Fruit fly (Drosophila melanogaster) whole organism, embryonic: Measurements from ENCODE around the gene ninaG.

Experiments
- Awh ChIP-seq: fragments of 200-800 bp; sonication (Bioruptor generic); IDR thresholded peaks from 2 replicates; pipeline ENCODE4, ENCODE4 v1.3.6; 2022; ENCODE audit warnings: missing biosample characterization, missing genetic modification characterization
- B-H1 ChIP-seq: fragments of 200-800 bp; sonication (Bioruptor generic); IDR thresholded peaks from 3 replicates; pipeline ENCODE4 v1.3.6; 2022; ENCODE audit warnings: missing biosample characterization, missing genetic modification characterization
- CG10366 ChIP-seq: fragments of 200-800 bp; sonication (Bioruptor generic); IDR thresholded peaks from 2 replicates; pipeline ENCODE4 v1.3.6; 2022; ENCODE audit warnings: missing biosample characterization, missing genetic modification characterization
- CG13775 ChIP-seq: fragments of 200-800 bp; sonication (Bioruptor generic); optimal IDR thresholded peaks from 3 replicates; lab custom pipeline; 2017; ENCODE audit warnings: missing biosample characterization, mild to moderate bottlenecking, missing genetic modification characterization
- CG14050 ChIP-seq: fragments of 200-800 bp; sonication (Bioruptor generic); IDR thresholded peaks from 3 replicates; pipeline ENCODE4 v1.3.6; 2022; ENCODE audit warnings: missing biosample characterization, missing genetic modification characterization
- CG14965 ChIP-seq: fragments of 200-800 bp; sonication (Bioruptor generic); optimal IDR thresholded peaks from 2 replicates; lab custom pipeline; 2016; ENCODE audit warnings: missing biosample characterization, missing genetic modification characterization, borderline replicate concordance
- CG15011 ChIP-seq: fragments of 200-800 bp; sonication (Bioruptor generic); optimal IDR thresholded peaks from 3 replicates; lab custom pipeline; 2018; ENCODE audit warnings: missing biosample characterization, mild to moderate bottlenecking, missing genetic modification characterization
- CG17328 ChIP-seq: fragments of 200-800 bp; sonication (Bioruptor generic); IDR thresholded peaks from 2 replicates; pipeline ENCODE4 v1.3.6; 2022; ENCODE audit warnings: missing biosample characterization, missing genetic modification characterization
- CG17568 ChIP-seq: fragments of 200-800 bp; sonication (Bioruptor generic); optimal IDR thresholded peaks from 2 replicates; lab custom pipeline; 2018; ENCODE audit warnings: missing biosample characterization, mild to moderate bottlenecking, missing genetic modification characterization, moderate library complexity
- CG1792 ChIP-seq: fragments of 200-800 bp; sonication (Bioruptor generic); optimal IDR thresholded peaks from 2 replicates; lab custom pipeline; 2016; ENCODE audit warnings: missing biosample characterization, missing genetic modification characterization
- CG18011 ChIP-seq: fragments of 200-800 bp; sonication (Bioruptor generic); optimal IDR thresholded peaks from 2 replicates; lab custom pipeline; 2017; ENCODE audit warnings: missing biosample characterization, missing genetic modification characterization, mild to moderate bottlenecking, moderate library complexity, missing genotype
- CG18764 ChIP-seq: fragments of 200-800 bp; sonication (Bioruptor generic); optimal IDR thresholded peaks from 3 replicates; lab custom pipeline; 2016; ENCODE audit warnings: missing biosample characterization, missing genetic modification characterization
- CG3065 ChIP-seq: fragments of 200-800 bp; sonication (Bioruptor generic); optimal IDR thresholded peaks from 2 replicates; lab custom pipeline; 2016; ENCODE audit warnings: missing biosample characterization, missing genetic modification characterization
- CG31441 ChIP-seq: fragments of 200-800 bp; sonication (Bioruptor generic); IDR thresholded peaks from 2 replicates; pipeline ENCODE4 v1.3.6; 2022; ENCODE audit warnings: missing biosample characterization, missing genetic modification characterization
- CG32532 ChIP-seq: fragments of 200-800 bp; sonication (Bioruptor generic); IDR thresholded peaks from 2 replicates; pipeline ENCODE4 v1.3.6; 2022; ENCODE audit warnings: missing biosample characterization, missing genetic modification characterization
- CG6654 ChIP-seq: fragments of 200-800 bp; sonication (Bioruptor generic); optimal IDR thresholded peaks from 2 replicates; lab custom pipeline; 2017; ENCODE audit warnings: missing biosample characterization, mild to moderate bottlenecking, missing genetic modification characterization
- CG6791 ChIP-seq: fragments of 200-800 bp; sonication (Bioruptor generic); IDR thresholded peaks from 3 replicates; pipeline ENCODE4 v1.3.6; 2022; ENCODE audit warnings: missing biosample characterization, missing genetic modification characterization; ENCODE audit not compliant: partially characterized antibody
- CG7372 ChIP-seq: fragments of 200-800 bp; sonication (Bioruptor generic); IDR thresholded peaks from 2 replicates; pipeline ENCODE4 v1.3.6; 2022; ENCODE audit warnings: missing biosample characterization, missing genetic modification characterization
- CG8478 ChIP-seq: fragments of >200 bp; optimal IDR thresholded peaks from 2 replicates; lab custom pipeline; 2018
- CG9727 ChIP-seq: fragments of 200-800 bp; sonication (Bioruptor generic); optimal IDR thresholded peaks from 3 replicates; lab custom pipeline; 2017; ENCODE audit warnings: missing biosample characterization, mild to moderate bottlenecking, missing genetic modification characterization
- Camta ChIP-seq: fragments of 200-800 bp; sonication (Bioruptor generic); optimal IDR thresholded peaks from 2 replicates; lab custom pipeline; 2016; ENCODE audit warnings: missing biosample characterization, missing genetic modification characterization
- D19B ChIP-seq: fragments of 200-800 bp; sonication (Bioruptor generic); optimal IDR thresholded peaks from 2 replicates; lab custom pipeline; 2017; ENCODE audit warnings: missing biosample characterization, mild to moderate bottlenecking, missing genetic modification characterization
- Dip2 ChIP-seq: fragments of 200-800 bp; sonication (Bioruptor generic); IDR thresholded peaks from 2 replicates; pipeline ENCODE4 v1.3.6; 2022; ENCODE audit warnings: missing biosample characterization, missing genetic modification characterization
- ERR ChIP-seq: fragments of 200-800 bp; sonication (Bioruptor generic); optimal IDR thresholded peaks from 2 replicates; lab custom pipeline; 2016; ENCODE audit warnings: missing biosample characterization, missing genetic modification characterization
- GATAe ChIP-seq: fragments of 200-800 bp; sonication (Bioruptor generic); conservative IDR thresholded peaks from 2 replicates; pipeline ENCODE4 v1.3.6; 2022; ENCODE audit warnings: missing biosample characterization, missing genetic modification characterization
- Hr78 ChIP-seq, 2 experiments: fragments of 200-800 bp in 1 of 2; fragments of >200 bp in 1 of 2; sonication (Bioruptor generic) in 1 of 2; optimal IDR thresholded peaks; 2 replicates each; lab custom pipeline; 2017 to 2019; ENCODE audit warnings: missing biosample characterization in 2 of 2, missing genetic modification characterization in 2 of 2, mild to moderate bottlenecking in 1 of 2, moderate library complexity in 1 of 2
- Med ChIP-seq: fragments of 200-800 bp; sonication (Bioruptor generic); peaks from one replicate; lab custom pipeline; 2016; ENCODE audit warnings: missing biosample characterization, missing genetic modification characterization, mild to moderate bottlenecking, inconsistent platforms, moderate library complexity
- Ptx1 ChIP-seq: fragments of 200-800 bp; sonication (Bioruptor generic); IDR thresholded peaks from 2 replicates; pipeline ENCODE4 v1.3.6; 2022; ENCODE audit warnings: missing biosample characterization, missing genetic modification characterization
- Ravus ChIP-seq: fragments of 200-800 bp; sonication (Bioruptor generic); IDR thresholded peaks from 2 replicates; pipeline ENCODE4 v1.3.6; 2022; ENCODE audit warnings: missing biosample characterization, missing genetic modification characterization
- Side ChIP-seq: fragments of 200-800 bp; sonication (Bioruptor generic); optimal IDR thresholded peaks from 2 replicates; lab custom pipeline; 2016; ENCODE audit warnings: missing biosample characterization, missing genetic modification characterization
- Sry-δ ChIP-seq: fragments of 200-800 bp; sonication (Bioruptor generic); optimal IDR thresholded peaks from 2 replicates; lab custom pipeline; 2016; ENCODE audit warnings: missing biosample characterization, missing genetic modification characterization
- Ssrp ChIP-seq: fragments of 200-800 bp; sonication (Bioruptor generic); optimal IDR thresholded peaks from 2 replicates; lab custom pipeline; 2018; ENCODE audit warnings: missing biosample characterization, mild to moderate bottlenecking, missing genetic modification characterization, moderate library complexity
- Xbp1 ChIP-seq: fragments of 200-800 bp; sonication (Bioruptor generic); optimal IDR thresholded peaks from 3 replicates; lab custom pipeline; 2016; ENCODE audit warnings: missing biosample characterization, mild to moderate bottlenecking, missing genetic modification characterization
- ap ChIP-seq: fragments of 200-800 bp; sonication (Bioruptor generic); IDR thresholded peaks from 2 replicates; pipeline ENCODE4 v1.3.6; 2022; ENCODE audit warnings: missing biosample characterization, missing genetic modification characterization
- bsh ChIP-seq, 2 experiments: fragments of 200-800 bp; sonication (Bioruptor generic); optimal IDR thresholded peaks; 2 replicates each; lab custom pipeline; 2017 to 2018; ENCODE audit warnings: mild to moderate bottlenecking in 2 of 2, missing biosample characterization in 2 of 2, missing genetic modification characterization in 2 of 2, moderate library complexity in 1 of 2
- cato ChIP-seq: fragments of 200-800 bp; sonication (Bioruptor generic); optimal IDR thresholded peaks from 2 replicates; lab custom pipeline; 2016; ENCODE audit warnings: missing biosample characterization, missing genetic modification characterization, borderline replicate concordance
- croc ChIP-seq: fragments of 200-800 bp; sonication (Bioruptor generic); conservative IDR thresholded peaks from 3 replicates; pipeline ENCODE4 v1.3.6; 2022; ENCODE audit warnings: missing biosample characterization, missing genetic modification characterization
- danr ChIP-seq: fragments of 200-800 bp; sonication (Bioruptor generic); IDR thresholded peaks from 2 replicates; pipeline ENCODE4 v1.3.6; 2022; ENCODE audit warnings: missing biosample characterization, missing genetic modification characterization
- grn ChIP-seq: fragments of 200-800 bp; sonication (Bioruptor generic); optimal IDR thresholded peaks from 3 replicates; lab custom pipeline; 2017; ENCODE audit warnings: missing biosample characterization, missing genetic modification characterization
- hkb ChIP-seq, 2 experiments: fragments of 200-800 bp in 1 of 2; fragments of >200 bp in 1 of 2; sonication (Bioruptor generic) in 1 of 2; IDR thresholded peaks in 1 of 2; optimal IDR thresholded peaks in 1 of 2; 2 replicates each; pipeline versions ENCODE4 v1.3.6 to Lab custom; 2017 to 2022; ENCODE audit warnings: missing biosample characterization in 1 of 2, missing genetic modification characterization in 1 of 2
- ind ChIP-seq: fragments of 200-800 bp; sonication (Bioruptor generic); optimal IDR thresholded peaks from 3 replicates; lab custom pipeline; 2016; ENCODE audit warnings: missing biosample characterization, missing genetic modification characterization
- jing ChIP-seq: fragments of 200-800 bp; sonication (Bioruptor generic); optimal IDR thresholded peaks from 2 replicates; lab custom pipeline; 2018; ENCODE audit warnings: missing biosample characterization, mild to moderate bottlenecking, missing genetic modification characterization
- nau ChIP-seq: fragments of 200-800 bp; sonication (Bioruptor generic); optimal IDR thresholded peaks from 3 replicates; lab custom pipeline; 2017; ENCODE audit warnings: missing biosample characterization, mild to moderate bottlenecking, missing genetic modification characterization, missing genetic modification reagents
- p53 ChIP-seq: fragments of 200-800 bp; sonication (Bioruptor generic); optimal IDR thresholded peaks from 2 replicates; lab custom pipeline; 2016; ENCODE audit warnings: missing biosample characterization, missing genetic modification characterization
- phol ChIP-seq: fragments of 200-800 bp; sonication (Bioruptor generic); optimal IDR thresholded peaks from 3 replicates; lab custom pipeline; 2018; ENCODE audit warnings: missing biosample characterization, mild to moderate bottlenecking, missing genetic modification characterization, moderate library complexity
- pum ChIP-seq: fragments of 200-800 bp; sonication (Bioruptor generic); optimal IDR thresholded peaks from 2 replicates; lab custom pipeline; 2016; ENCODE audit warnings: missing biosample characterization, missing genetic modification characterization
- seq ChIP-seq: fragments of 200-800 bp; sonication (Bioruptor generic); IDR thresholded peaks from 2 replicates; pipeline ENCODE4 v1.3.6; 2022; ENCODE audit warnings: missing biosample characterization, missing genetic modification characterization
- wdn ChIP-seq: fragments of 200-800 bp; sonication (Bioruptor generic); IDR thresholded peaks from 2 replicates; pipeline ENCODE4 v1.3.6; 2022; ENCODE audit warnings: missing biosample characterization, missing genetic modification characterization
- yki ChIP-seq: fragments of >200 bp; optimal IDR thresholded peaks from 3 replicates; lab custom pipeline; 2018
- zf30C ChIP-seq: fragments of 200-800 bp; sonication (Bioruptor generic); optimal IDR thresholded peaks from 3 replicates; lab custom pipeline; 2018; ENCODE audit warnings: missing biosample characterization, mild to moderate bottlenecking, missing genetic modification characterization

Gene ninaG

dm6 chr3R:11454210-11454904 lies 32.9 kb upstream of the ninaG start (continued):
- TF ChIP-seq p53 (GFP tag; lab: Kevin White, UChicago) (no peak), CG31441 (GFP tag; lab: Robert Waterston, UW) (peak; percentile 40; the same call in 1 of the 2 replicates), jing (GFP tag; lab: Kevin White, UChicago) (no peak), Ssrp (tag; lab: Kevin White, UChicago) (peak; percentile 20), phol (tag; lab: Kevin White, UChicago) (peak; percentile 43), wdn (GFP tag; lab: Robert Waterston, UW) (peak; percentile 47), CG14050 (GFP tag; lab: Robert Waterston, UW) (no peak), CG17328 (GFP tag; lab: Robert Waterston, UW) (no peak), ap (no peak), CG6791 (GFP tag; lab: Robert Waterston, UW) (no peak), Med (GFP tag; lab: Kevin White, UChicago) (peak; percentile 93), croc (GFP tag; lab: Robert Waterston, UW) (no peak), Dip2 (GFP tag; lab: Robert Waterston, UW) (0 out of 2 replicates have a peak, but pooled peaks have one; percentile 13), Hr78 (GFP tag; optimal IDR thresholded peaks at IDR 0.05; lab: Kevin White, UChicago) (peak in 1 of 2 experiments; percentile 12), pum (GFP tag; lab: Kevin White, UChicago) (peak; percentile 29), CG14965 (no peak), cato (GFP tag; lab: Kevin White, UChicago) (no peak), Ravus (GFP tag; lab: Robert Waterston, UW) (peak; percentile 1; the same call in 1 of the 2 replicates), danr (GFP tag; lab: Robert Waterston, UW) (peak; percentile 64; the same call in 1 of the 2 replicates), CG13775 (peak; percentile 58), zf30C (no peak), CG8478 (lab: Kevin White, UChicago) (no peak), B-H1 (GFP tag; lab: Robert Waterston, UW) (no peak; the same call in 2 of the 3 replicates), CG7372 (GFP tag; lab: Robert Waterston, UW) (peak; percentile 64), hkb (optimal IDR thresholded peaks at IDR 0.05; lab: Kevin White, UChicago) (no peak), hkb (GFP tag; IDR thresholded peaks at IDR 0.05; lab: Robert Waterston, UW) (peak; percentile 40; the same call in 1 of the 2 replicates), grn (no peak), ind (GFP tag; lab: Kevin White, UChicago) (peak; percentile 59), ERR (GFP tag; lab: Kevin White, UChicago) (no peak), bsh (GFP tag; optimal IDR thresholded peaks at IDR 0.05; lab: Kevin White, UChicago) (no peak), Awh (GFP tag; lab: Robert Waterston, UW) (no peak), Sry-δ (GFP tag; lab: Kevin White, UChicago) (no peak), D19B (peak; percentile 79), seq (GFP tag; lab: Robert Waterston, UW) (0 out of 2 replicates have a peak, but pooled peaks have one; percentile 16), nau (GFP tag; lab: Kevin White, UChicago) (peak; percentile 31), Xbp1 (GFP tag; lab: Kevin White, UChicago) (peak; percentile 49), yki (no peak), Camta (GFP tag; lab: Kevin White, UChicago) (peak; percentile 33), CG6654 (GFP tag; lab: Kevin White, UChicago) (no peak), CG9727 (GFP tag; lab: Kevin White, UChicago) (peak; percentile 68), CG15011 (GFP tag; lab: Kevin White, UChicago) (peak; percentile 49), CG18011 (peak; percentile 20), Ptx1 (GFP tag; lab: Robert Waterston, UW) (peak; percentile 74), Side (no peak), CG3065 (GFP tag; lab: Kevin White, UChicago) (no peak), CG32532 (GFP tag; lab: Robert Waterston, UW) (peak; percentile 76), CG18764 (GFP tag; lab: Kevin White, UChicago) (peak; percentile 18), CG10366 (peak; percentile 44), GATAe (GFP tag; lab: Robert Waterston, UW) (no peak; the same call in 1 of the 2 replicates), CG1792 (peak; percentile 22), CG17568 (no peak)
